Worm (Caenorhabditis elegans): ENCODE data around the gene F10C1.1.

The F10C1.1 gene

ce11 chrII:5736599-5736998, 37.4 kb upstream of the F10C1.1 start:
- TF ChIP-seq K02D7.2 (tag; optimal IDR thresholded peaks at IDR 0.05) = no peak
- no peak for TF ChIP-seq K09A11.1 (tag; optimal IDR thresholded peaks at IDR 0.05; ENCODE audit: insufficient read depth)
- TF ChIP-seq lim-6 (tag; optimal IDR thresholded peaks at IDR 0.05) = no peak
- TF ChIP-seq tbx-7 (tag; optimal IDR thresholded peaks at IDR 0.05) = no peak
- TF ChIP-seq hlh-8 (tag; optimal IDR thresholded peaks at IDR 0.05) = no peak
- no peak for TF ChIP-seq hlh-30 (tag; optimal IDR thresholded peaks at IDR 0.05; ENCODE audit: insufficient read depth)

- TF ChIP-seq pqm-1 (tag; optimal IDR thresholded peaks at IDR 0.05) (no peak), ceh-48 (tag; optimal IDR thresholded peaks at IDR 0.05) (no peak), ama-1 (optimal IDR thresholded peaks at IDR 0.05) (no peak), ztf-16 (tag; optimal IDR thresholded peaks at IDR 0.05) (no peak), lim-6 (tag; optimal IDR thresholded peaks at IDR 0.05) (no peak), pax-1 (tag; optimal IDR thresholded peaks at IDR 0.05) (no peak), pha-2 (tag; optimal IDR thresholded peaks at IDR 0.05) (no peak), ceh-24 (tag; optimal IDR thresholded peaks at IDR 0.05) (no peak), ceh-14 (tag; optimal IDR thresholded peaks at IDR 0.05) (no peak), lin-11 (tag; optimal IDR thresholded peaks at IDR 0.05) (no peak), ceh-9 (tag; optimal IDR thresholded peaks at IDR 0.05) (no peak), rnt-1 (tag; optimal IDR thresholded peaks at IDR 0.05) (no peak), pha-4 (tag; optimal IDR thresholded peaks at IDR 0.05) (no peak), F13H6.1 (tag; optimal IDR thresholded peaks at IDR 0.05) (no peak), hlh-15 (tag; optimal IDR thresholded peaks at IDR 0.05) (no peak), ceh-6 (GFP tag; optimal IDR thresholded peaks at IDR 0.05) (no peak), nfya-1 (tag; optimal IDR thresholded peaks at IDR 0.05) (no peak), hlh-13 (GFP tag; optimal IDR thresholded peaks at IDR 0.05) (no peak), ceh-22 (tag; optimal IDR thresholded peaks at IDR 0.05) (no peak), ref-2 (tag; optimal IDR thresholded peaks at IDR 0.05) (no peak)
Observed at ce11 chrII:5738795-5739194, 35.2 kb upstream of the F10C1.1 start, which contains the start of gene hlh-14. Gene hlh-14, minus strand, starts transcription at chrII:5738895.

ce11 chrII:5742767-5743166, 31.3 kb upstream of the F10C1.1 start:
- TF ChIP-seq T23F11.4 (GFP tag; optimal IDR thresholded peaks at IDR 0.05) = no peak
- TF ChIP-seq hlh-6 (tag; optimal IDR thresholded peaks at IDR 0.05) = no peak
- TF ChIP-seq lin-11 (tag; optimal IDR thresholded peaks at IDR 0.05) = no peak
- TF ChIP-seq gmeb-2 (tag; optimal IDR thresholded peaks at IDR 0.05) = no peak
- no peak for TF ChIP-seq syd-9 (tag; optimal IDR thresholded peaks at IDR 0.05)
- TF ChIP-seq ceh-45 (GFP tag; IDR thresholded peaks at IDR 0.05) = no peak
- TF ChIP-seq odd-2 (tag; optimal IDR thresholded peaks at IDR 0.05) = no peak

- TF ChIP-seq lim-6 (tag; optimal IDR thresholded peaks at IDR 0.05) = no peak
- TF ChIP-seq pros-1 (tag; optimal IDR thresholded peaks at IDR 0.05) = no peak
- TF ChIP-seq rnt-1 (tag; optimal IDR thresholded peaks at IDR 0.05) = no peak
- TF ChIP-seq nfya-1 (tag; optimal IDR thresholded peaks at IDR 0.05) = no peak
Observed at ce11 chrII:5744342-5744741, 29.7 kb upstream of the F10C1.1 start.

- TF ChIP-seq dve-1 (tag; optimal IDR thresholded peaks at IDR 0.05) = no peak
- TF ChIP-seq tbx-2 (tag; optimal IDR thresholded peaks at IDR 0.05) = no peak
- peak; percentile 3 for TF ChIP-seq elt-2 (tag; optimal IDR thresholded peaks at IDR 0.05)
- TF ChIP-seq K02D7.2 (tag; optimal IDR thresholded peaks at IDR 0.05) = no peak
- no peak for TF ChIP-seq ceh-31 (tag; optimal IDR thresholded peaks at IDR 0.05)
Observed at ce11 chrII:5745088-5745487, 28.9 kb upstream of the F10C1.1 start, which contains the start of gene F10C1.9. Gene F10C1.9, minus strand, starts transcription at chrII:5745284.
